Worm (Caenorhabditis elegans) whole organism, late embryonic: Measurements from ENCODE around the gene Y38C1AA.6.

ENCODE experiments used
- C08G9.2 ChIP-seq: sonication (generic microtip); optimal IDR thresholded peaks from 2 replicates; lab custom pipeline; 2016; ENCODE audit warnings: mild to moderate bottlenecking, missing genetic modification characterization, moderate library complexity, missing compliant biosample characterization
- C38D4.7 ChIP-seq: fragments of 200-800 bp; sonication (Bioruptor generic); optimal IDR thresholded peaks from 2 replicates; lab custom pipeline; 2018; ENCODE audit warnings: mild to moderate bottlenecking, missing genetic modification characterization, moderate library complexity, missing compliant biosample characterization
- F13H6.1 ChIP-seq: sonication (generic microtip); optimal IDR thresholded peaks from 2 replicates; lab custom pipeline; 2016; ENCODE audit warnings: missing genetic modification characterization, missing compliant biosample characterization
- K02D7.2 ChIP-seq: sonication (generic microtip); optimal IDR thresholded peaks from 2 replicates; lab custom pipeline; 2017; ENCODE audit warnings: mild to moderate bottlenecking, missing genetic modification characterization, missing compliant biosample characterization
- ahr-1 ChIP-seq: sonication (generic microtip); optimal IDR thresholded peaks from 2 replicates; lab custom pipeline; 2016; ENCODE audit warnings: missing genetic modification characterization, missing compliant biosample characterization
- ceh-19 ChIP-seq: fragments of 200-800 bp; sonication (Bioruptor generic); optimal IDR thresholded peaks from 2 replicates; lab custom pipeline; 2018; ENCODE audit warnings: mild to moderate bottlenecking, missing genetic modification characterization, missing compliant biosample characterization
- ceh-24 ChIP-seq: sonication (generic microtip); optimal IDR thresholded peaks from 2 replicates; lab custom pipeline; 2016; ENCODE audit warnings: mild to moderate bottlenecking, missing genetic modification characterization, missing compliant biosample characterization
- ceh-31 ChIP-seq: sonication (generic microtip); optimal IDR thresholded peaks from 2 replicates; lab custom pipeline; 2016; ENCODE audit warnings: missing genetic modification characterization, missing compliant biosample characterization
- ceh-34 ChIP-seq: sonication (generic microtip); optimal IDR thresholded peaks from 2 replicates; lab custom pipeline; 2016; ENCODE audit warnings: mild to moderate bottlenecking, missing genetic modification characterization, missing compliant biosample characterization
- ceh-45 ChIP-seq: fragments of 200-800 bp; sonication (Bioruptor generic); IDR thresholded peaks from 2 replicates; pipeline ENCODE4 v1.3.6; 2022; ENCODE audit warnings: missing genetic modification reagents, missing genetic modification characterization, missing compliant biosample characterization
- ceh-48 ChIP-seq: sonication (generic microtip); optimal IDR thresholded peaks from 2 replicates; lab custom pipeline; 2016; ENCODE audit warnings: missing genetic modification characterization, inconsistent platforms, missing compliant biosample characterization
- ceh-9 ChIP-seq: sonication (generic microtip); optimal IDR thresholded peaks from 2 replicates; lab custom pipeline; 2016; ENCODE audit warnings: mild to moderate bottlenecking, missing genetic modification characterization, inconsistent platforms, missing compliant biosample characterization
- dmd-4 ChIP-seq: sonication (generic microtip); optimal IDR thresholded peaks from 2 replicates; lab custom pipeline; 2016; ENCODE audit warnings: borderline replicate concordance, missing genetic modification characterization, missing compliant biosample characterization
- elt-2 ChIP-seq: sonication (generic microtip); optimal IDR thresholded peaks from 2 replicates; lab custom pipeline; 2016; ENCODE audit warnings: missing genetic modification reagents, missing genetic modification characterization, missing compliant biosample characterization
- eyg-1 ChIP-seq: sonication (generic microtip); optimal IDR thresholded peaks from 2 replicates; lab custom pipeline; 2016; ENCODE audit warnings: missing genotype, missing genetic modification characterization, missing compliant biosample characterization
- fax-1 ChIP-seq: sonication (generic microtip); optimal IDR thresholded peaks from 2 replicates; lab custom pipeline; 2016; ENCODE audit warnings: missing genotype, missing genetic modification characterization, missing compliant biosample characterization
- hlh-13 ChIP-seq: fragments of 200-800 bp; sonication (Bioruptor generic); optimal IDR thresholded peaks from 2 replicates; lab custom pipeline; 2018; ENCODE audit warnings: mild to moderate bottlenecking, missing genetic modification characterization, missing compliant biosample characterization
- hlh-15 ChIP-seq: sonication (generic microtip); optimal IDR thresholded peaks from 2 replicates; lab custom pipeline; 2016; ENCODE audit warnings: missing genetic modification characterization, missing compliant biosample characterization
- hlh-6 ChIP-seq: sonication (generic microtip); optimal IDR thresholded peaks from 2 replicates; lab custom pipeline; 2016; ENCODE audit warnings: missing genotype, missing genetic modification characterization, missing compliant biosample characterization
- hlh-8 ChIP-seq: sonication (generic microtip); optimal IDR thresholded peaks from 2 replicates; lab custom pipeline; 2016; ENCODE audit warnings: missing genotype, missing genetic modification characterization, missing compliant biosample characterization
- lin-11 ChIP-seq: fragments of 200-800 bp; sonication (Bioruptor generic); optimal IDR thresholded peaks from 2 replicates; lab custom pipeline; 2018; ENCODE audit warnings: mild to moderate bottlenecking, missing genetic modification characterization, missing compliant biosample characterization
- madf-2 ChIP-seq: sonication (generic microtip); optimal IDR thresholded peaks from 2 replicates; lab custom pipeline; 2017; ENCODE audit warnings: missing genetic modification characterization, missing compliant biosample characterization
- mec-3 ChIP-seq: sonication (generic microtip); optimal IDR thresholded peaks from 2 replicates; lab custom pipeline; 2016; ENCODE audit warnings: borderline replicate concordance, missing genetic modification characterization, missing compliant biosample characterization
- nhr-232 ChIP-seq: sonication (generic microtip); optimal IDR thresholded peaks from 2 replicates; lab custom pipeline; 2016; ENCODE audit warnings: missing genetic modification characterization, missing compliant biosample characterization
- pha-2 ChIP-seq: sonication (generic microtip); optimal IDR thresholded peaks from 2 replicates; lab custom pipeline; 2017; ENCODE audit warnings: mild to moderate bottlenecking, missing genetic modification characterization, missing compliant biosample characterization
- pros-1 ChIP-seq: fragments of 150-350 bp; optimal IDR thresholded peaks from 2 replicates; lab custom pipeline; 2014; ENCODE audit warnings: missing biosample characterization, missing genetic modification reagents, missing genetic modification characterization
- rnt-1 ChIP-seq: sonication (generic microtip); optimal IDR thresholded peaks from 2 replicates; lab custom pipeline; 2016; ENCODE audit warnings: missing genetic modification characterization, missing compliant biosample characterization
- tbx-2 ChIP-seq: sonication (generic microtip); optimal IDR thresholded peaks from 2 replicates; lab custom pipeline; 2016; ENCODE audit warnings: missing genetic modification characterization, missing compliant biosample characterization
- tbx-7 ChIP-seq: sonication (generic microtip); optimal IDR thresholded peaks from 2 replicates; lab custom pipeline; 2016; ENCODE audit warnings: missing genotype, missing genetic modification characterization, missing compliant biosample characterization
- unc-3 ChIP-seq, 2 experiments: fragments of 200-800 bp in 1 of 2; sonication (Bioruptor generic) in 1 of 2; sonication (generic microtip) in 1 of 2; conservative IDR thresholded peaks in 1 of 2; optimal IDR thresholded peaks in 1 of 2; 2 replicates each; pipeline versions ENCODE4 v1.3.6 to Lab custom; 2016 to 2022; ENCODE audit warnings: missing compliant biosample characterization in 2 of 2, missing genetic modification characterization in 2 of 2, missing genetic modification reagents in 1 of 2
- unc-42 ChIP-seq: sonication (generic microtip); optimal IDR thresholded peaks from 2 replicates; lab custom pipeline; 2016; ENCODE audit warnings: missing genotype, missing genetic modification characterization, missing compliant biosample characterization
- unc-55 ChIP-seq: sonication (generic microtip); optimal IDR thresholded peaks from 2 replicates; lab custom pipeline; 2017; ENCODE audit warnings: missing biosample characterization, missing genetic modification reagents, missing genetic modification characterization

The Y38C1AA.6 gene

ce11 chrIV:128525-128924 is 34.1 kb upstream of the Y38C1AA.6 start:
- TF ChIP-seq unc-3 (GFP tag; conservative IDR thresholded peaks at IDR 0.05; lab: Robert Waterston, UW), result no peak
- no peak for TF ChIP-seq unc-3 (tag; optimal IDR thresholded peaks at IDR 0.05; lab: Kevin White, UChicago)
- peak; percentile 21 for TF ChIP-seq elt-2
- TF ChIP-seq ceh-19 (GFP tag; lab: Kevin White, UChicago), result peak; percentile 22
- no peak for TF ChIP-seq ceh-48 (tag; lab: Kevin White, UChicago)
- TF ChIP-seq ceh-31, result no peak

ce11 chrIV:130150-130549 is 32.5 kb upstream of the Y38C1AA.6 start:
- TF ChIP-seq F13H6.1 (tag; lab: Kevin White, UChicago) (no peak), K02D7.2 (tag; lab: Kevin White, UChicago) (no peak), unc-55 (GFP tag; lab: Kevin White, UChicago) (no peak), lin-11 (no peak), ceh-24 (tag; lab: Kevin White, UChicago) (no peak), rnt-1 (tag; lab: Kevin White, UChicago) (no peak), eyg-1 (no peak), fax-1 (no peak), hlh-15 (no peak), hlh-13 (GFP tag; lab: Kevin White, UChicago) (no peak), nhr-232 (tag; lab: Kevin White, UChicago) (no peak), pros-1 (tag; lab: Kevin White, UChicago) (no peak), ceh-45 (GFP tag; lab: Robert Waterston, UW) (no peak), ahr-1 (tag; lab: Kevin White, UChicago) (no peak), C08G9.2 (tag; lab: Kevin White, UChicago) (no peak), ceh-48 (tag; lab: Kevin White, UChicago) (no peak), ceh-34 (tag; lab: Kevin White, UChicago) (no peak)

DNA sequence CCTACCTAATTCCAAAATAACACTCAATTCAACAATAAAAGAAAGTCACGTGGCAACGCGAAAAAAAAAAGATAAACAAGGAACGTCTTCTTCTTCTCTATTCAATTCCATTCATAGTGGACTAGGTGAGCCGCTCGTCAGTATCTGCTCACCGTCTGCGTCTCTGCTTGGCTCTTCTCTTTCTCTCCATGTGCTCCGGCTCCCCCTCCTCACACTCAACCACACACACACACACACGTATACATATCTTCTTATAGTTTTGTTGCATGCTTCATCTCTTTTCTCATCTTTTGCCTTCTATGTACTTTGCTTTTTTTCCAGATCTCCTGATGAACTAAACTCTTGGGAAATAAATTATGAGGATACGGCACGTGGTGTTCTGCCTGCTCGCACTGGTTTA is 30.5 kb upstream of the Y38C1AA.6 start, which contains the start of gene daf-1:
Gene daf-1, plus strand, starts transcription at position 322 of the 400 bp plus-strand sequence.
- peak; percentile 5 for TF ChIP-seq unc-42 (tag; lab: Kevin White, UChicago)
- TF ChIP-seq tbx-7 (tag; lab: Kevin White, UChicago), result no peak
- TF ChIP-seq C38D4.7, result no peak
- no peak for TF ChIP-seq dmd-4 (tag; lab: Kevin White, UChicago)
- TF ChIP-seq tbx-2 (tag; lab: Kevin White, UChicago), result peak; percentile 6
- TF ChIP-seq madf-2 (tag; lab: Kevin White, UChicago), result peak; percentile 3
- no peak for TF ChIP-seq hlh-6 (tag; lab: Kevin White, UChicago)
- TF ChIP-seq pha-2 (tag; lab: Kevin White, UChicago), result no peak
- TF ChIP-seq ceh-9 (tag; lab: Kevin White, UChicago), result no peak

DNA sequence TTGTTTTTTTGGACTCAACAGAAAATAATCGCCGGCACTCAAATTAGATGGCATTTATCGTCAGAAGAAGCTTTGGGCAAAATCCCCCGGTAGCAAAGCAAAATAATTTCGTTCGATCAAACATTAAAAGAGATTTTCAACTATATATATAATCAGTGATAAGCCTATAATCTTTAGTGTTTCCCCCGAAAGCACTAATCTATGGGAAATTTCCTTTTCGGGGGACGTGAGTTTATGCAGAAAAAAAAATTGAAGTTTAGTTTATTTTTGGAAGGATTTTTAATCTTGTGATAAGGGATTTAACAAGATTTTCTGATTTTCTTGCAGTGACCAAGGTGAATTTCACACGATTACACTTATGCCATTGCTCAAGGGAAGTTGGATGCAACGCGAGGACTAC is 28.7 kb upstream of the Y38C1AA.6 start:
- no peak for TF ChIP-seq hlh-6 (tag; lab: Kevin White, UChicago)

ce11 chrIV:139652-140051 is 23.0 kb upstream of the Y38C1AA.6 start:
- TF ChIP-seq mec-3 (tag; lab: Kevin White, UChicago) (peak; percentile 37), hlh-8 (tag; lab: Kevin White, UChicago) (no peak)

ce11 chrIV:141022-141421 is 21.6 kb upstream of the Y38C1AA.6 start:
- TF ChIP-seq C08G9.2 (tag; lab: Kevin White, UChicago), result peak; percentile 35
- TF ChIP-seq tbx-2 (tag; lab: Kevin White, UChicago), result no peak
